Fruit fly (Drosophila melanogaster) whole organism, embryonic: ENCODE measurements around the gene Ube3a.
A peak's percentile ranks its signal among the peaks of the same experiment; 100 is the strongest.

ENCODE experiments used
- Awh ChIP-seq: fragments of 200-800 bp; sonication (Bioruptor generic); IDR thresholded peaks from 2 replicates; pipeline ENCODE4, ENCODE4 v1.3.6; 2022; ENCODE audit warnings: missing biosample characterization, missing genetic modification characterization
- Bdp1 ChIP-seq: fragments of 200-800 bp; sonication (Bioruptor generic); optimal IDR thresholded peaks from 3 replicates; lab custom pipeline; 2016; ENCODE audit warnings: missing biosample characterization, missing genetic modification characterization
- C15 ChIP-seq: fragments of 200-800 bp; sonication (Bioruptor generic); IDR thresholded peaks from 3 replicates; pipeline ENCODE4 v1.3.6; 2022; ENCODE audit warnings: missing biosample characterization, missing genetic modification characterization
- CG10565 ChIP-seq: fragments of 200-800 bp; sonication (Bioruptor generic); optimal IDR thresholded peaks from 3 replicates; lab custom pipeline; 2016; ENCODE audit warnings: missing biosample characterization, mild to moderate bottlenecking, missing genetic modification characterization
- CG12219 ChIP-seq: fragments of 200-800 bp; sonication (Bioruptor generic); optimal IDR thresholded peaks from 3 replicates; lab custom pipeline; 2018; ENCODE audit warnings: missing biosample characterization, mild to moderate bottlenecking, missing genetic modification characterization
- CG12299 ChIP-seq: fragments of 200-800 bp; sonication (Bioruptor generic); optimal IDR thresholded peaks from 2 replicates; lab custom pipeline; 2018; ENCODE audit warnings: missing biosample characterization, mild to moderate bottlenecking, missing genetic modification characterization
- CG14667 ChIP-seq: fragments of 200-800 bp; sonication (Bioruptor generic); IDR thresholded peaks from 2 replicates; pipeline ENCODE4 v1.3.6; 2022; ENCODE audit warnings: missing biosample characterization, missing genetic modification characterization
- CG16779 ChIP-seq: fragments of 200-800 bp; sonication (Bioruptor generic); IDR thresholded peaks from 2 replicates; pipeline ENCODE4 v1.3.6; 2022; ENCODE audit warnings: missing biosample characterization, missing genetic modification characterization
- CG2712 ChIP-seq: fragments of 200-800 bp; optimal IDR thresholded peaks from 3 replicates; lab custom pipeline; 2019; ENCODE audit warnings: missing biosample characterization, mild to moderate bottlenecking, missing genetic modification characterization, moderate library complexity
- CG2889 ChIP-seq: fragments of 200-800 bp; sonication (Bioruptor generic); IDR thresholded peaks from 3 replicates; pipeline ENCODE4 v1.3.6; 2022; ENCODE audit warnings: missing biosample characterization, missing genetic modification characterization
- CG3065 ChIP-seq: fragments of 200-800 bp; sonication (Bioruptor generic); optimal IDR thresholded peaks from 2 replicates; lab custom pipeline; 2016; ENCODE audit warnings: missing biosample characterization, missing genetic modification characterization
- CG4730 ChIP-seq: fragments of 200-800 bp; sonication (Bioruptor generic); IDR thresholded peaks from 2 replicates; pipeline ENCODE4 v1.3.6; 2022; ENCODE audit warnings: missing biosample characterization, missing genetic modification characterization
- CG5245 ChIP-seq: fragments of 200-800 bp; sonication (Bioruptor generic); optimal IDR thresholded peaks from 3 replicates; lab custom pipeline; 2016; ENCODE audit warnings: missing biosample characterization, missing genetic modification characterization
- CG6791 ChIP-seq: fragments of 200-800 bp; sonication (Bioruptor generic); IDR thresholded peaks from 3 replicates; pipeline ENCODE4 v1.3.6; 2022; ENCODE audit warnings: missing biosample characterization, missing genetic modification characterization; ENCODE audit not compliant: partially characterized antibody
- CG7839 ChIP-seq: fragments of 200-800 bp; sonication (Bioruptor generic); optimal IDR thresholded peaks from 3 replicates; lab custom pipeline; 2018; ENCODE audit warnings: missing biosample characterization, mild to moderate bottlenecking, missing genetic modification characterization, moderate library complexity
- CG8089 ChIP-seq: fragments of 200-800 bp; sonication (Bioruptor generic); optimal IDR thresholded peaks from 3 replicates; lab custom pipeline; 2016; ENCODE audit warnings: missing biosample characterization, missing genetic modification characterization
- CG8924 ChIP-seq: fragments of 200-800 bp; optimal IDR thresholded peaks from 3 replicates; lab custom pipeline; 2019; ENCODE audit warnings: missing biosample characterization, mild to moderate bottlenecking, missing genetic modification characterization, moderate library complexity
- CG9727 ChIP-seq: fragments of 200-800 bp; sonication (Bioruptor generic); optimal IDR thresholded peaks from 3 replicates; lab custom pipeline; 2017; ENCODE audit warnings: missing biosample characterization, mild to moderate bottlenecking, missing genetic modification characterization
- Dek ChIP-seq: fragments of 200-800 bp; sonication (Bioruptor generic); optimal IDR thresholded peaks from 3 replicates; lab custom pipeline; 2019; ENCODE audit warnings: missing biosample characterization, mild to moderate bottlenecking, missing genetic modification characterization, moderate library complexity
- Dfd ChIP-seq, 2 experiments: fragments of >200 bp; optimal IDR thresholded peaks; 2 replicates each; lab custom pipeline; 2017; ENCODE audit warnings: missing biosample characterization in 2 of 2, missing genetic modification characterization in 2 of 2
- Ets65A ChIP-seq: fragments of 200-800 bp; sonication (Bioruptor generic); peaks from one replicate; lab custom pipeline; 2016; ENCODE audit warnings: missing biosample characterization, missing genetic modification characterization
- Hr51 ChIP-seq, 2 experiments: fragments of 200-800 bp; sonication (Bioruptor generic); optimal IDR thresholded peaks; 2 replicates in 1 of 2; 3 replicates in 1 of 2; lab custom pipeline; 2016 to 2018; ENCODE audit warnings: missing biosample characterization in 2 of 2, missing genetic modification characterization in 2 of 2, mild to moderate bottlenecking in 1 of 2, moderate library complexity in 1 of 2
- Jarid2 ChIP-seq: fragments of 200-800 bp; sonication (Bioruptor generic); optimal IDR thresholded peaks from 3 replicates; lab custom pipeline; 2017; ENCODE audit warnings: mild to moderate bottlenecking, missing biosample characterization, missing genetic modification reagents, missing genetic modification characterization
- Kr ChIP-seq: fragments of 200-800 bp; sonication (Bioruptor generic); optimal IDR thresholded peaks from 2 replicates; lab custom pipeline; 2017; ENCODE audit warnings: missing biosample characterization, mild to moderate bottlenecking, missing genetic modification characterization
- Med ChIP-seq: fragments of 200-800 bp; sonication (Bioruptor generic); peaks from one replicate; lab custom pipeline; 2016; ENCODE audit warnings: missing biosample characterization, missing genetic modification characterization, mild to moderate bottlenecking, inconsistent platforms, moderate library complexity
- Mrtf ChIP-seq: fragments of 200-800 bp; sonication (Bioruptor generic); IDR thresholded peaks from 3 replicates; pipeline ENCODE4 v1.3.6; 2022; ENCODE audit warnings: missing biosample characterization, missing genetic modification characterization
- Oli ChIP-seq: fragments of 200-800 bp; sonication (Bioruptor generic); optimal IDR thresholded peaks from 2 replicates; lab custom pipeline; 2018; ENCODE audit warnings: missing biosample characterization, mild to moderate bottlenecking, missing genetic modification characterization, moderate library complexity
- Pdp1 ChIP-seq, 2 experiments: fragments of 200-800 bp; sonication (Bioruptor generic); optimal IDR thresholded peaks; 3 replicates each; lab custom pipeline; 2016; ENCODE audit warnings: missing biosample characterization in 2 of 2, missing genetic modification characterization in 2 of 2, mild to moderate bottlenecking in 1 of 2, moderate library complexity in 1 of 2
- Six4 ChIP-seq: fragments of 200-800 bp; sonication (Bioruptor generic); optimal IDR thresholded peaks from 2 replicates; lab custom pipeline; 2016; ENCODE audit warnings: missing biosample characterization, missing genetic modification characterization
- Sry-β ChIP-seq: fragments of 200-800 bp; sonication (Bioruptor generic); optimal IDR thresholded peaks from 2 replicates; lab custom pipeline; 2018; ENCODE audit warnings: missing biosample characterization, mild to moderate bottlenecking, missing genetic modification characterization, moderate library complexity
- bsh ChIP-seq, 2 experiments: fragments of 200-800 bp; sonication (Bioruptor generic); optimal IDR thresholded peaks; 2 replicates each; lab custom pipeline; 2017 to 2018; ENCODE audit warnings: mild to moderate bottlenecking in 2 of 2, missing biosample characterization in 2 of 2, missing genetic modification characterization in 2 of 2, moderate library complexity in 1 of 2
- cato ChIP-seq: fragments of 200-800 bp; sonication (Bioruptor generic); optimal IDR thresholded peaks from 2 replicates; lab custom pipeline; 2016; ENCODE audit warnings: missing biosample characterization, missing genetic modification characterization, borderline replicate concordance
- crol ChIP-seq: fragments of 200-800 bp; sonication (Bioruptor generic); IDR thresholded peaks from 2 replicates; pipeline ENCODE4 v1.3.6; 2022; ENCODE audit warnings: missing biosample characterization, missing genetic modification characterization
- ems ChIP-seq: fragments of 200-800 bp; sonication (Bioruptor generic); optimal IDR thresholded peaks from 3 replicates; lab custom pipeline; 2016; ENCODE audit warnings: missing biosample characterization, missing genetic modification characterization
- esg ChIP-seq: fragments of 200-800 bp; sonication (Bioruptor generic); conservative IDR thresholded peaks from 2 replicates; pipeline ENCODE4 v1.3.6; 2022; ENCODE audit warnings: missing biosample characterization, missing genetic modification characterization
- gsb-n ChIP-seq: fragments of 200-800 bp; sonication (Bioruptor generic); optimal IDR thresholded peaks from 3 replicates; lab custom pipeline; 2018; ENCODE audit warnings: missing biosample characterization, mild to moderate bottlenecking, missing genetic modification characterization
- peb ChIP-seq: fragments of 200-800 bp; sonication (Bioruptor generic); IDR thresholded peaks from 2 replicates; pipeline ENCODE4 v1.3.6; 2022; ENCODE audit warnings: missing biosample characterization, missing genetic modification characterization
- pros ChIP-seq: fragments of 200-800 bp; sonication (Bioruptor generic); optimal IDR thresholded peaks from 3 replicates; lab custom pipeline; 2019; ENCODE audit warnings: missing biosample characterization, mild to moderate bottlenecking, missing genetic modification characterization, moderate library complexity
- ranshi ChIP-seq: fragments of 200-800 bp; sonication (Bioruptor generic); IDR thresholded peaks from 2 replicates; pipeline ENCODE4 v1.3.6; 2022; ENCODE audit warnings: missing biosample characterization, missing genetic modification characterization
- sens-2 ChIP-seq: fragments of 200-800 bp; sonication (Bioruptor generic); IDR thresholded peaks from 2 replicates; pipeline ENCODE4 v1.3.6; 2022; ENCODE audit warnings: missing biosample characterization, missing genetic modification characterization
- ssp ChIP-seq: fragments of 200-800 bp; sonication (Bioruptor generic); IDR thresholded peaks from 2 replicates; pipeline ENCODE4 v1.3.6; 2022; ENCODE audit warnings: missing biosample characterization, missing genetic modification characterization
- stc ChIP-seq: fragments of 200-800 bp; sonication (Bioruptor generic); IDR thresholded peaks from 2 replicates; pipeline ENCODE4 v1.3.6; 2022; ENCODE audit warnings: missing biosample characterization, missing genetic modification characterization
- tup ChIP-seq: fragments of 200-800 bp; sonication (Bioruptor generic); optimal IDR thresholded peaks from 2 replicates; lab custom pipeline; 2016; ENCODE audit warnings: missing biosample characterization, mild to moderate bottlenecking, missing genetic modification characterization, moderate library complexity

Ube3a gene

dm6 chr3L:11201051-11201450 is 9.3 kb downstream of the Ube3a start, which contains the start of gene nkt:
Gene nkt (plus strand): TSS chr3L:11201351.
- TF ChIP-seq Ets65A (GFP tag; lab: Kevin White, UChicago) (peak; percentile 74), pros (GFP tag; lab: Kevin White, UChicago) (no peak)

- TF ChIP-seq CG8924 (tag; lab: Kevin White, UChicago): no peak
- TF ChIP-seq pros (GFP tag; lab: Kevin White, UChicago): no peak
- TF ChIP-seq Ets65A (GFP tag; lab: Kevin White, UChicago): peak; percentile 37
Measured at dm6 chr3L:11199320-11199719, 11.1 kb downstream of the Ube3a start, which contains the start of gene CG7607. Gene CG7607 (plus strand): TSS chr3L:11199620.

dm6 chr3L:11198375-11198774 is 12.0 kb downstream of the Ube3a start:
- peak; percentile 30 for TF ChIP-seq Med (GFP tag; lab: Kevin White, UChicago)
- TF ChIP-seq CG6791 (GFP tag; lab: Robert Waterston, UW): 0 out of 3 replicates have a peak, but pooled peaks have one; percentile 34
- TF ChIP-seq tup: no peak
- TF ChIP-seq Awh (GFP tag; lab: Robert Waterston, UW): 0 out of 2 replicates have a peak, but pooled peaks have one; percentile 20
- TF ChIP-seq sens-2: no peak
- no peak for TF ChIP-seq CG5245 (GFP tag; lab: Kevin White, UChicago)
- TF ChIP-seq Sry-β: no peak

dm6 chr3L:11197291-11198021 is 12.9 kb downstream of the Ube3a start, which contains the start of gene GlcAT-P:
Gene GlcAT-P (minus strand): TSS chr3L:11197536.
- TF ChIP-seq crol (GFP tag; lab: Robert Waterston, UW) (no peak), CG14667 (GFP tag; lab: Robert Waterston, UW) (no peak), stc (peak; percentile 66), gsb-n (tag; lab: Kevin White, UChicago) (peak; percentile 78), ssp (GFP tag; lab: Robert Waterston, UW) (no peak), Six4 (GFP tag; lab: Kevin White, UChicago) (no peak), Pdp1 (GFP tag; optimal IDR thresholded peaks at IDR 0.05; lab: Kevin White, UChicago) (no peak), CG6791 (GFP tag; lab: Robert Waterston, UW) (no peak), CG8089 (GFP tag; lab: Kevin White, UChicago) (no peak), CG12219 (GFP tag; lab: Kevin White, UChicago) (no peak), Dek (peak; percentile 73), CG10565 (GFP tag; lab: Kevin White, UChicago) (no peak), CG16779 (GFP tag; lab: Robert Waterston, UW) (no peak), Hr51 (GFP tag; optimal IDR thresholded peaks at IDR 0.05; lab: Kevin White, UChicago) (peak in 1 of 2 experiments; percentile 86), C15 (no peak), CG4730 (GFP tag; lab: Robert Waterston, UW) (no peak), Oli (tag; lab: Kevin White, UChicago) (peak; percentile 63), cato (GFP tag; lab: Kevin White, UChicago) (no peak), CG3065 (GFP tag; lab: Kevin White, UChicago) (no peak), ems (GFP tag; lab: Kevin White, UChicago) (no peak), Dfd (GFP tag; optimal IDR thresholded peaks at IDR 0.05; lab: Kevin White, UChicago) (no peak), CG7839 (peak; percentile 79), CG12299 (peak; percentile 52), Jarid2 (GFP tag; lab: Kevin White, UChicago) (peak; percentile 74), Mrtf (GFP tag; lab: Robert Waterston, UW) (no peak; the same call in 2 of the 3 replicates), CG2889 (GFP tag; lab: Robert Waterston, UW) (peak; percentile 46; the same call in 1 of the 3 replicates), Bdp1 (GFP tag; lab: Kevin White, UChicago) (no peak), CG9727 (GFP tag; lab: Kevin White, UChicago) (peak; percentile 78), CG2712 (peak; percentile 86), ranshi (GFP tag; lab: Robert Waterston, UW) (peak; percentile 53; the same call in 1 of the 2 replicates), Ets65A (GFP tag; lab: Kevin White, UChicago) (no peak), esg (GFP tag; lab: Robert Waterston, UW) (peak; percentile 71), Kr (GFP tag; lab: Kevin White, UChicago) (no peak), peb (GFP tag; lab: Robert Waterston, UW) (no peak; the same call in 1 of the 2 replicates), Med (GFP tag; lab: Kevin White, UChicago) (peak; percentile 50), bsh (GFP tag; optimal IDR thresholded peaks at IDR 0.05; lab: Kevin White, UChicago) (peak in 1 of 2 experiments; percentile 78)
